Fruit fly (Drosophila melanogaster) whole organism, embryonic: ENCODE measurements around the gene Psn.

Experiments used
- Atf3 ChIP-seq: fragments of 200-800 bp; sonication (Bioruptor generic); optimal IDR thresholded peaks from 3 replicates; lab custom pipeline; 2016; ENCODE audit warnings: missing biosample characterization, missing genetic modification characterization
- Atf6 ChIP-seq: fragments of 200-800 bp; sonication (Bioruptor generic); IDR thresholded peaks from 2 replicates; pipeline ENCODE4 v1.3.6; 2022; ENCODE audit warnings: missing biosample characterization, missing genetic modification characterization
- B-H2 ChIP-seq: fragments of 200-800 bp; sonication (Bioruptor generic); optimal IDR thresholded peaks from 2 replicates; lab custom pipeline; 2018; ENCODE audit warnings: missing biosample characterization, mild to moderate bottlenecking, missing genetic modification characterization
- Bdp1 ChIP-seq: fragments of 200-800 bp; sonication (Bioruptor generic); optimal IDR thresholded peaks from 3 replicates; lab custom pipeline; 2016; ENCODE audit warnings: missing biosample characterization, missing genetic modification characterization
- C15 ChIP-seq: fragments of 200-800 bp; sonication (Bioruptor generic); IDR thresholded peaks from 3 replicates; pipeline ENCODE4 v1.3.6; 2022; ENCODE audit warnings: missing biosample characterization, missing genetic modification characterization
- CG1024 ChIP-seq: fragments of 200-800 bp; sonication (Bioruptor generic); IDR thresholded peaks from 2 replicates; pipeline ENCODE4 v1.3.6; 2022; ENCODE audit warnings: missing biosample characterization, missing genetic modification characterization
- CG10431 ChIP-seq: fragments of 200-800 bp; sonication (Bioruptor generic); optimal IDR thresholded peaks from 3 replicates; lab custom pipeline; 2018; ENCODE audit warnings: missing biosample characterization, mild to moderate bottlenecking, missing genetic modification characterization
- CG10959 ChIP-seq: fragments of 200-800 bp; sonication (Bioruptor generic); IDR thresholded peaks from 2 replicates; pipeline ENCODE4 v1.3.6; 2022; ENCODE audit warnings: missing biosample characterization, missing genetic modification characterization
- CG10979 ChIP-seq: fragments of 200-800 bp; sonication (Bioruptor generic); optimal IDR thresholded peaks from 2 replicates; lab custom pipeline; 2018; ENCODE audit warnings: missing biosample characterization, mild to moderate bottlenecking, missing genetic modification characterization, moderate library complexity
- CG12744 ChIP-seq: fragments of 200-800 bp; sonication (Bioruptor generic); optimal IDR thresholded peaks from 2 replicates; lab custom pipeline; 2016; ENCODE audit warnings: missing biosample characterization, missing genetic modification characterization
- CG14860 ChIP-seq: fragments of 200-800 bp; sonication (Bioruptor generic); IDR thresholded peaks from 3 replicates; pipeline ENCODE4 v1.3.6; 2022; ENCODE audit warnings: missing biosample characterization, missing genetic modification characterization; ENCODE audit not compliant: partially characterized antibody
- CG16779 ChIP-seq: fragments of 200-800 bp; sonication (Bioruptor generic); IDR thresholded peaks from 2 replicates; pipeline ENCODE4 v1.3.6; 2022; ENCODE audit warnings: missing biosample characterization, missing genetic modification characterization
- CG16863 ChIP-seq: fragments of 200-800 bp; sonication (Bioruptor generic); optimal IDR thresholded peaks from 3 replicates; lab custom pipeline; 2016; ENCODE audit warnings: missing biosample characterization, missing genetic modification characterization
- CG17912 ChIP-seq: fragments of 200-800 bp; sonication (Bioruptor generic); optimal IDR thresholded peaks from 2 replicates; lab custom pipeline; 2018; ENCODE audit warnings: missing biosample characterization, mild to moderate bottlenecking, missing genetic modification characterization
- CG18619 ChIP-seq: fragments of 200-800 bp; sonication (Bioruptor generic); optimal IDR thresholded peaks from 3 replicates; lab custom pipeline; 2017; ENCODE audit warnings: missing biosample characterization, mild to moderate bottlenecking, missing genetic modification characterization
- CG18764 ChIP-seq: fragments of 200-800 bp; sonication (Bioruptor generic); optimal IDR thresholded peaks from 3 replicates; lab custom pipeline; 2016; ENCODE audit warnings: missing biosample characterization, missing genetic modification characterization
- CG2116 ChIP-seq: fragments of 200-800 bp; sonication (Bioruptor generic); optimal IDR thresholded peaks from 3 replicates; lab custom pipeline; 2018; ENCODE audit warnings: missing biosample characterization, mild to moderate bottlenecking, missing genetic modification characterization
- CG2199 ChIP-seq: fragments of 200-800 bp; sonication (Bioruptor generic); IDR thresholded peaks from 3 replicates; pipeline ENCODE4 v1.3.6; 2022; ENCODE audit warnings: missing biosample characterization, missing genetic modification characterization
- CG2202 ChIP-seq: fragments of 200-800 bp; sonication (Bioruptor generic); optimal IDR thresholded peaks from 2 replicates; lab custom pipeline; 2018; ENCODE audit warnings: missing biosample characterization, mild to moderate bottlenecking, missing genetic modification characterization
- CG2875 ChIP-seq: fragments of 200-800 bp; sonication (Bioruptor generic); optimal IDR thresholded peaks from 2 replicates; lab custom pipeline; 2017; ENCODE audit warnings: missing biosample characterization, mild to moderate bottlenecking, missing genetic modification characterization, missing genetic modification reagents
- CG31224 ChIP-seq: fragments of 200-800 bp; sonication (Bioruptor generic); IDR thresholded peaks from 2 replicates; pipeline ENCODE4 v1.3.6; 2022; ENCODE audit warnings: missing biosample characterization, missing genetic modification characterization
- CG3847 ChIP-seq: fragments of 200-800 bp; sonication (Bioruptor generic); IDR thresholded peaks from 2 replicates; pipeline ENCODE4 v1.3.6; 2022; ENCODE audit warnings: missing biosample characterization, missing genetic modification characterization
- CG4282 ChIP-seq: fragments of 200-800 bp; sonication (Bioruptor generic); optimal IDR thresholded peaks from 2 replicates; lab custom pipeline; 2016; ENCODE audit warnings: missing biosample characterization, missing genetic modification characterization
- CG7928 ChIP-seq: fragments of 200-800 bp; sonication (Bioruptor generic); optimal IDR thresholded peaks from 2 replicates; lab custom pipeline; 2017; ENCODE audit warnings: missing biosample characterization, mild to moderate bottlenecking, missing genetic modification characterization
- CG9727 ChIP-seq: fragments of 200-800 bp; sonication (Bioruptor generic); optimal IDR thresholded peaks from 3 replicates; lab custom pipeline; 2017; ENCODE audit warnings: missing biosample characterization, mild to moderate bottlenecking, missing genetic modification characterization
- CG9817 ChIP-seq: fragments of 200-800 bp; sonication (Bioruptor generic); optimal IDR thresholded peaks from 2 replicates; lab custom pipeline; 2018; ENCODE audit warnings: missing biosample characterization, mild to moderate bottlenecking, missing genetic modification characterization, moderate library complexity
- Chrac-16 ChIP-seq: fragments of 200-800 bp; sonication (Bioruptor generic); optimal IDR thresholded peaks from 3 replicates; lab custom pipeline; 2016; ENCODE audit warnings: missing biosample characterization, missing genetic modification characterization
- D ChIP-seq, 2 experiments: fragments of 200-800 bp in 1 of 2; fragments of >200 bp in 1 of 2; sonication (Bioruptor generic) in 1 of 2; optimal IDR thresholded peaks; 2 replicates in 1 of 2; 3 replicates in 1 of 2; lab custom pipeline; 2017; ENCODE audit warnings: mild to moderate bottlenecking in 1 of 2, missing biosample characterization in 1 of 2, missing genetic modification characterization in 1 of 2, missing genetic modification reagents in 1 of 2
- Drgx ChIP-seq: fragments of 200-800 bp; sonication (Bioruptor generic); IDR thresholded peaks from 2 replicates; pipeline ENCODE4 v1.3.6; 2022; ENCODE audit warnings: missing biosample characterization, missing genetic modification characterization
- HLH4C ChIP-seq: fragments of 200-800 bp; sonication (Bioruptor generic); IDR thresholded peaks from 3 replicates; pipeline ENCODE4 v1.3.6; 2022; ENCODE audit warnings: missing biosample characterization, missing genetic modification characterization; ENCODE audit not compliant: partially characterized antibody
- Hand ChIP-seq: fragments of 200-800 bp; sonication (Bioruptor generic); optimal IDR thresholded peaks from 2 replicates; lab custom pipeline; 2017; ENCODE audit warnings: mild to moderate bottlenecking, missing biosample characterization, missing genetic modification reagents, missing genetic modification characterization
- Med ChIP-seq: fragments of 200-800 bp; sonication (Bioruptor generic); peaks from one replicate; lab custom pipeline; 2016; ENCODE audit warnings: missing biosample characterization, missing genetic modification characterization, mild to moderate bottlenecking, inconsistent platforms, moderate library complexity
- NK7.1 ChIP-seq: fragments of 200-800 bp; sonication (Bioruptor generic); optimal IDR thresholded peaks from 3 replicates; lab custom pipeline; 2016; ENCODE audit warnings: missing biosample characterization, missing genetic modification characterization
- Oaz ChIP-seq: fragments of 200-800 bp; sonication (Bioruptor generic); IDR thresholded peaks from 2 replicates; pipeline ENCODE4 v1.3.6; 2022; ENCODE audit warnings: missing biosample characterization, missing genetic modification characterization
- Oli ChIP-seq: fragments of 200-800 bp; sonication (Bioruptor generic); optimal IDR thresholded peaks from 2 replicates; lab custom pipeline; 2018; ENCODE audit warnings: missing biosample characterization, mild to moderate bottlenecking, missing genetic modification characterization, moderate library complexity
- Pdp1 ChIP-seq, 2 experiments: fragments of 200-800 bp; sonication (Bioruptor generic); optimal IDR thresholded peaks; 3 replicates each; lab custom pipeline; 2016; ENCODE audit warnings: missing biosample characterization in 2 of 2, missing genetic modification characterization in 2 of 2, mild to moderate bottlenecking in 1 of 2, moderate library complexity in 1 of 2
- ab ChIP-seq: fragments of 200-800 bp; sonication (Bioruptor generic); optimal IDR thresholded peaks from 2 replicates; lab custom pipeline; 2016; ENCODE audit warnings: missing biosample characterization, missing genetic modification characterization
- ac ChIP-seq: fragments of 200-800 bp; sonication (Bioruptor generic); optimal IDR thresholded peaks from 3 replicates; lab custom pipeline; 2017; ENCODE audit warnings: missing biosample characterization, mild to moderate bottlenecking, missing genetic modification characterization
- ap ChIP-seq: fragments of 200-800 bp; sonication (Bioruptor generic); IDR thresholded peaks from 2 replicates; pipeline ENCODE4 v1.3.6; 2022; ENCODE audit warnings: missing biosample characterization, missing genetic modification characterization
- btn ChIP-seq: fragments of 200-800 bp; sonication (Bioruptor generic); optimal IDR thresholded peaks from 2 replicates; lab custom pipeline; 2016; ENCODE audit warnings: missing biosample characterization, missing genetic modification characterization
- esg ChIP-seq: fragments of 200-800 bp; sonication (Bioruptor generic); conservative IDR thresholded peaks from 2 replicates; pipeline ENCODE4 v1.3.6; 2022; ENCODE audit warnings: missing biosample characterization, missing genetic modification characterization
- eyg ChIP-seq: fragments of 200-800 bp; sonication (Bioruptor generic); optimal IDR thresholded peaks from 3 replicates; lab custom pipeline; 2016; ENCODE audit warnings: missing biosample characterization, missing genetic modification characterization
- fd64A ChIP-seq: fragments of 200-800 bp; sonication (Bioruptor generic); optimal IDR thresholded peaks from 3 replicates; lab custom pipeline; 2018; ENCODE audit warnings: missing biosample characterization, mild to moderate bottlenecking, missing genetic modification characterization
- ftz-f1 ChIP-seq: fragments of 200-800 bp; sonication (Bioruptor generic); optimal IDR thresholded peaks from 2 replicates; lab custom pipeline; 2016; ENCODE audit warnings: missing biosample characterization, missing genetic modification characterization
- grn ChIP-seq: fragments of 200-800 bp; sonication (Bioruptor generic); optimal IDR thresholded peaks from 3 replicates; lab custom pipeline; 2017; ENCODE audit warnings: missing biosample characterization, missing genetic modification characterization
- inv ChIP-seq: fragments of 200-800 bp; sonication (Bioruptor generic); IDR thresholded peaks from 2 replicates; pipeline ENCODE4 v1.3.6; 2022; ENCODE audit warnings: missing biosample characterization, missing genetic modification characterization; ENCODE audit not compliant: partially characterized antibody
- phol ChIP-seq: fragments of 200-800 bp; sonication (Bioruptor generic); optimal IDR thresholded peaks from 3 replicates; lab custom pipeline; 2018; ENCODE audit warnings: missing biosample characterization, mild to moderate bottlenecking, missing genetic modification characterization, moderate library complexity
- pita ChIP-seq: fragments of 200-800 bp; sonication (Bioruptor generic); optimal IDR thresholded peaks from 2 replicates; lab custom pipeline; 2017; ENCODE audit warnings: missing biosample characterization, mild to moderate bottlenecking, missing genetic modification characterization
- stwl ChIP-seq: fragments of 200-800 bp; sonication (Bioruptor generic); optimal IDR thresholded peaks from 3 replicates; lab custom pipeline; 2018; ENCODE audit warnings: missing biosample characterization, mild to moderate bottlenecking, missing genetic modification characterization, moderate library complexity
- tna ChIP-seq: fragments of 200-800 bp; sonication (Bioruptor generic); IDR thresholded peaks from 2 replicates; pipeline ENCODE4 v1.3.6; 2022; ENCODE audit warnings: missing biosample characterization, missing genetic modification characterization; ENCODE audit not compliant: partially characterized antibody

Psn gene

DNA sequence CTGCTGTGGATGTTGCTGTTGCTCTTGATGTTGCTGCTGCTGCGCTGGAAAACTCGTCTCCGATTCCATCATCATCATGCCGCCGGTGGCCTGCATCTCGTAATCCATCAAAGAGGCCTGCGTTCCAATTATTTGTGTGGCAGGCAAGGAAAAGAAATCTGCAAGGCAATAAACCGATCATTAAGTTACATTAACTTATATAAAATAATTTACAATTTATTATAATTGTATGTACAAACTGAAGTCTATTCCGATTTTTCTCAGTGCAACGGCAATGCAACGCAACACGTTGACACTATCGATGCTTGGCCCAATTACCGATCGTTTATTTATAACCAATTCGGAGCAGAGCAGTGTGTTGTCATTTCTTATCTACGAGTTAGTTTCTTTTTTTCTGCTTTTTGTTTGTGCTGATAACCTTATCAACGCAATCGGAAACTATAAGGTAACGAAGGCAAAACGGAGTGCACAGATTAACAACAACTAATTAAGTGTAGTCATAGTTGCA lies 38.8 kb downstream of the Psn start (continued):
- no peak for TF ChIP-seq NK7.1 (GFP tag; lab: Kevin White, UChicago)
- TF ChIP-seq tna (GFP tag; lab: Robert Waterston, UW) = no peak
- peak; percentile 9 for TF ChIP-seq Hand (GFP tag; lab: Kevin White, UChicago)
- no peak for TF ChIP-seq CG9817 (tag; lab: Kevin White, UChicago)
- TF ChIP-seq ab (GFP tag; lab: Kevin White, UChicago) = no peak
- TF ChIP-seq C15 (GFP tag; lab: Robert Waterston, UW) = no peak
- peak; percentile 65 for TF ChIP-seq CG1024
- TF ChIP-seq HLH4C (GFP tag; lab: Robert Waterston, UW) = no peak
- no peak for TF ChIP-seq stwl
- peak; percentile 69 for TF ChIP-seq Atf6 (GFP tag; lab: Robert Waterston, UW)
- TF ChIP-seq Oaz (GFP tag; lab: Robert Waterston, UW) = peak; percentile 58
- TF ChIP-seq D (optimal IDR thresholded peaks at IDR 0.05; lab: Kevin White, UChicago) = no peak
- peak; percentile 32 for TF ChIP-seq D (GFP tag; optimal IDR thresholded peaks at IDR 0.05; lab: Kevin White, UChicago)
- peak; percentile 30 for TF ChIP-seq ac (GFP tag; lab: Kevin White, UChicago)
- TF ChIP-seq Drgx = peak; percentile 72
- TF ChIP-seq Med (GFP tag; lab: Kevin White, UChicago) = peak; percentile 76
- TF ChIP-seq CG18764 = peak; percentile 17
- peak; percentile 22; the same call in 1 of the 2 replicates for TF ChIP-seq esg
- no peak for TF ChIP-seq pita (GFP tag; lab: Kevin White, UChicago)
- TF ChIP-seq CG10431 (GFP tag; lab: Kevin White, UChicago) = no peak
- no peak for TF ChIP-seq CG31224 (GFP tag; lab: Robert Waterston, UW)
- no peak for TF ChIP-seq btn (GFP tag; lab: Kevin White, UChicago)
- TF ChIP-seq CG10979 = peak; percentile 45
- TF ChIP-seq CG12744 (GFP tag; lab: Kevin White, UChicago) = no peak
- TF ChIP-seq CG3847 (GFP tag; lab: Robert Waterston, UW) = 0 out of 2 replicates have a peak, but pooled peaks have one; percentile 10
- TF ChIP-seq phol (tag; lab: Kevin White, UChicago) = peak; percentile 63
- no peak for TF ChIP-seq CG16779 (GFP tag; lab: Robert Waterston, UW)
- peak; percentile 24 for TF ChIP-seq CG9727 (GFP tag; lab: Kevin White, UChicago)
- TF ChIP-seq Oli (tag; lab: Kevin White, UChicago) = peak; percentile 68
- TF ChIP-seq ap = peak; percentile 26; the same call in 1 of the 2 replicates
- TF ChIP-seq CG16863 (GFP tag; lab: Kevin White, UChicago) = no peak
- no peak for TF ChIP-seq CG4282
- no peak for TF ChIP-seq Bdp1 (GFP tag; lab: Kevin White, UChicago)
- no peak for TF ChIP-seq inv (GFP tag; lab: Robert Waterston, UW)
- TF ChIP-seq CG2116 = peak; percentile 16
- TF ChIP-seq CG7928 (GFP tag; lab: Kevin White, UChicago) = no peak
- TF ChIP-seq Chrac-16 (GFP tag; lab: Kevin White, UChicago) = no peak
- peak in 1 of 2 experiments; percentile 46 for TF ChIP-seq Pdp1 (GFP tag; optimal IDR thresholded peaks at IDR 0.05; lab: Kevin White, UChicago)
- TF ChIP-seq eyg (GFP tag; lab: Kevin White, UChicago) = no peak
- peak; percentile 83 for TF ChIP-seq grn (GFP tag; lab: Kevin White, UChicago)
- no peak for TF ChIP-seq B-H2 (GFP tag; lab: Kevin White, UChicago)
- peak; percentile 85; the same call in 1 of the 3 replicates for TF ChIP-seq CG2199 (GFP tag; lab: Robert Waterston, UW)
- no peak for TF ChIP-seq Atf3
- peak; percentile 56 for TF ChIP-seq CG2875 (GFP tag; lab: Kevin White, UChicago)
- no peak for TF ChIP-seq ftz-f1 (GFP tag; lab: Kevin White, UChicago)
- no peak for TF ChIP-seq CG14860
- TF ChIP-seq CG2202 (tag; lab: Kevin White, UChicago) = no peak
- TF ChIP-seq CG18619 (GFP tag; lab: Kevin White, UChicago) = no peak
- TF ChIP-seq CG10959 (GFP tag; lab: Robert Waterston, UW) = no peak
- TF ChIP-seq CG17912 = no peak
- peak; percentile 49 for TF ChIP-seq fd64A (GFP tag; lab: Kevin White, UChicago)
